Fruit fly (Drosophila melanogaster) whole organism, prepupa: ENCODE results near the gene Hsp67Ba.
A peak's percentile ranks its signal among the peaks of the same experiment; 100 is the strongest.

Source experiments
- Blimp-1 ChIP-seq: fragments of 200-800 bp; sonication (Bioruptor generic); optimal IDR thresholded peaks from 3 replicates; lab custom pipeline; 2017; ENCODE audit warnings: missing biosample characterization, missing genetic modification characterization, mild to moderate bottlenecking, moderate library complexity, missing genetic modification reagents
- CG10631 ChIP-seq: fragments of 200-800 bp; sonication (Bioruptor generic); optimal IDR thresholded peaks from 2 replicates; lab custom pipeline; 2016; ENCODE audit warnings: missing biosample characterization, missing genetic modification characterization
- CG10669 ChIP-seq: fragments of 200-800 bp; sonication (Bioruptor generic); optimal IDR thresholded peaks from 3 replicates; lab custom pipeline; 2018; ENCODE audit warnings: missing biosample characterization, mild to moderate bottlenecking, missing genetic modification characterization, moderate library complexity
- CG11294 ChIP-seq: fragments of 200-800 bp; sonication (Bioruptor generic); IDR thresholded peaks from 2 replicates; pipeline ENCODE4 v1.3.6; 2022; ENCODE audit warnings: missing biosample characterization, missing genetic modification characterization
- CG11902 ChIP-seq: fragments of 200-800 bp; sonication (Bioruptor generic); optimal IDR thresholded peaks from 3 replicates; lab custom pipeline; 2016; ENCODE audit warnings: missing biosample characterization, missing genetic modification characterization
- CG15336 ChIP-seq: fragments of 200-800 bp; sonication (Bioruptor generic); IDR thresholded peaks from 2 replicates; pipeline ENCODE4 v1.3.6; 2022; ENCODE audit warnings: missing biosample characterization, missing genetic modification characterization
- CG1621 ChIP-seq: fragments of 200-800 bp; sonication (Bioruptor generic); optimal IDR thresholded peaks from 3 replicates; lab custom pipeline; 2018; ENCODE audit warnings: missing biosample characterization, mild to moderate bottlenecking, missing genetic modification characterization
- CG16779 ChIP-seq: fragments of 200-800 bp; sonication (Bioruptor generic); optimal IDR thresholded peaks from 3 replicates; lab custom pipeline; 2017; ENCODE audit warnings: missing biosample characterization, mild to moderate bottlenecking, missing genetic modification characterization
- CG3032 ChIP-seq: fragments of 200-800 bp; optimal IDR thresholded peaks from 2 replicates; lab custom pipeline; 2019; ENCODE audit warnings: missing biosample characterization, mild to moderate bottlenecking, missing genetic modification characterization, moderate library complexity
- CG34406 ChIP-seq: fragments of 200-800 bp; sonication (Bioruptor generic); optimal IDR thresholded peaks from 3 replicates; lab custom pipeline; 2016; ENCODE audit warnings: missing biosample characterization, missing genetic modification characterization
- CG3919 ChIP-seq: fragments of 200-800 bp; sonication (Bioruptor generic); optimal IDR thresholded peaks from 3 replicates; lab custom pipeline; 2016; ENCODE audit warnings: missing biosample characterization, missing genetic modification characterization
- CG6163 ChIP-seq: fragments of 200-800 bp; sonication (Bioruptor generic); IDR thresholded peaks from 3 replicates; pipeline ENCODE4 v1.3.6; 2022; ENCODE audit warnings: missing biosample characterization, missing genetic modification characterization
- CG6276 ChIP-seq: fragments of 200-800 bp; sonication (Bioruptor generic); optimal IDR thresholded peaks from 2 replicates; lab custom pipeline; 2017; ENCODE audit warnings: missing biosample characterization, mild to moderate bottlenecking, missing genetic modification characterization
- CG6792 ChIP-seq: fragments of 200-800 bp; sonication (Bioruptor generic); optimal IDR thresholded peaks from 3 replicates; lab custom pipeline; 2016; ENCODE audit warnings: missing biosample characterization, missing genetic modification characterization
- CG6808 ChIP-seq: fragments of 200-800 bp; sonication (Bioruptor generic); optimal IDR thresholded peaks from 3 replicates; lab custom pipeline; 2017; ENCODE audit warnings: missing biosample characterization, missing genetic modification characterization, mild to moderate bottlenecking, moderate library complexity, missing genetic modification reagents
- CG6854 ChIP-seq: fragments of 200-800 bp; sonication (Bioruptor generic); optimal IDR thresholded peaks from 2 replicates; lab custom pipeline; 2017; ENCODE audit warnings: missing biosample characterization, mild to moderate bottlenecking, missing genetic modification characterization
- CG7368 ChIP-seq: fragments of 200-800 bp; sonication (Bioruptor generic); optimal IDR thresholded peaks from 3 replicates; lab custom pipeline; 2016; ENCODE audit warnings: missing biosample characterization, missing genetic modification characterization
- CG8319 ChIP-seq: fragments of 200-800 bp; sonication (Bioruptor generic); optimal IDR thresholded peaks from 3 replicates; lab custom pipeline; 2016; ENCODE audit warnings: missing biosample characterization, missing genetic modification characterization
- CG9139 ChIP-seq: fragments of 200-800 bp; sonication (Bioruptor generic); optimal IDR thresholded peaks from 3 replicates; lab custom pipeline; 2017; ENCODE audit warnings: missing biosample characterization, mild to moderate bottlenecking, missing genetic modification characterization
- Eip75B ChIP-seq: fragments of 200-800 bp; sonication (Bioruptor generic); optimal IDR thresholded peaks from 3 replicates; lab custom pipeline; 2016; ENCODE audit warnings: missing biosample characterization, missing genetic modification characterization
- Eip78C ChIP-seq: fragments of 200-800 bp; sonication (Bioruptor generic); peaks from one replicate; lab custom pipeline; 2016; ENCODE audit warnings: missing biosample characterization, missing genetic modification characterization
- Eip93F ChIP-seq: fragments of 200-800 bp; sonication (Bioruptor generic); optimal IDR thresholded peaks from 2 replicates; lab custom pipeline; 2016; ENCODE audit warnings: missing biosample characterization, mild to moderate bottlenecking, missing genetic modification characterization
- Ets21C ChIP-seq: fragments of 200-800 bp; sonication (Bioruptor generic); optimal IDR thresholded peaks from 3 replicates; lab custom pipeline; 2016; ENCODE audit warnings: missing biosample characterization, missing genetic modification characterization
- Ets96B ChIP-seq: fragments of 200-800 bp; optimal IDR thresholded peaks from 2 replicates; lab custom pipeline; 2019; ENCODE audit warnings: missing biosample characterization, mild to moderate bottlenecking, missing genetic modification characterization, moderate library complexity
- Gug ChIP-seq: fragments of 200-800 bp; sonication (Bioruptor generic); IDR thresholded peaks from 2 replicates; pipeline ENCODE4 v1.3.6; 2022; ENCODE audit warnings: missing biosample characterization, missing genetic modification characterization
- Hr38 ChIP-seq: sonication (Bioruptor generic); optimal IDR thresholded peaks from 2 replicates; lab custom pipeline; 2016; ENCODE audit warnings: missing biosample characterization, missing genetic modification characterization
- Hr39 ChIP-seq: fragments of 200-800 bp; sonication (Bioruptor generic); optimal IDR thresholded peaks from 2 replicates; lab custom pipeline; 2016; ENCODE audit warnings: missing biosample characterization, missing genetic modification characterization
- Hr4 ChIP-seq: fragments of 200-800 bp; sonication (Bioruptor generic); optimal IDR thresholded peaks from 3 replicates; lab custom pipeline; 2016; ENCODE audit warnings: missing biosample characterization, missing genetic modification characterization
- Met ChIP-seq: fragments of 200-800 bp; sonication (Bioruptor generic); optimal IDR thresholded peaks from 3 replicates; lab custom pipeline; 2016; ENCODE audit warnings: missing biosample characterization, missing genetic modification characterization
- OdsH ChIP-seq: fragments of 200-800 bp; sonication (Bioruptor generic); optimal IDR thresholded peaks from 3 replicates; lab custom pipeline; 2016; ENCODE audit warnings: missing biosample characterization, missing genetic modification characterization
- Sox102F ChIP-seq: fragments of 200-800 bp; sonication (Bioruptor generic); optimal IDR thresholded peaks from 2 replicates; lab custom pipeline; 2016; ENCODE audit warnings: missing biosample characterization, mild to moderate bottlenecking, missing genetic modification characterization
- Sox15 ChIP-seq: fragments of 200-800 bp; sonication (Bioruptor generic); optimal IDR thresholded peaks from 3 replicates; lab custom pipeline; 2016; ENCODE audit warnings: missing biosample characterization, missing genetic modification characterization
- achi ChIP-seq: fragments of 200-800 bp; sonication (Bioruptor generic); optimal IDR thresholded peaks from 3 replicates; lab custom pipeline; 2016; ENCODE audit warnings: missing biosample characterization, missing genetic modification characterization
- acj6 ChIP-seq: fragments of 200-800 bp; sonication (Bioruptor generic); optimal IDR thresholded peaks from 3 replicates; lab custom pipeline; 2016; ENCODE audit warnings: missing biosample characterization, missing genetic modification characterization
- cyc ChIP-seq: fragments of 200-800 bp; sonication (Bioruptor generic); optimal IDR thresholded peaks from 3 replicates; lab custom pipeline; 2016; ENCODE audit warnings: missing biosample characterization, missing genetic modification characterization
- dac ChIP-seq: fragments of 200-800 bp; sonication (Bioruptor generic); optimal IDR thresholded peaks from 2 replicates; lab custom pipeline; 2017; ENCODE audit warnings: missing biosample characterization, mild to moderate bottlenecking, missing genetic modification characterization
- dsx ChIP-seq: fragments of 200-800 bp; optimal IDR thresholded peaks from 3 replicates; lab custom pipeline; 2019; ENCODE audit warnings: missing biosample characterization, mild to moderate bottlenecking, missing genetic modification characterization, moderate library complexity; ENCODE audit not compliant: poor library complexity, severe bottlenecking
- eg ChIP-seq: fragments of 200-800 bp; sonication (Bioruptor generic); IDR thresholded peaks from 3 replicates; pipeline ENCODE4 v1.3.6; 2022; ENCODE audit warnings: missing biosample characterization, missing genetic modification characterization
- esn ChIP-seq: fragments of 200-800 bp; sonication (Bioruptor generic); optimal IDR thresholded peaks from 2 replicates; lab custom pipeline; 2016; ENCODE audit warnings: missing biosample characterization, mild to moderate bottlenecking, missing genetic modification characterization, moderate library complexity
- fd59A ChIP-seq: fragments of 200-800 bp; sonication (Bioruptor generic); optimal IDR thresholded peaks from 2 replicates; lab custom pipeline; 2017; ENCODE audit warnings: missing biosample characterization, mild to moderate bottlenecking, missing genetic modification characterization, missing genetic modification reagents
- fd85E ChIP-seq: fragments of 200-800 bp; sonication (Bioruptor generic); optimal IDR thresholded peaks from 3 replicates; lab custom pipeline; 2016; ENCODE audit warnings: missing biosample characterization, missing genetic modification characterization
- net ChIP-seq: fragments of 200-800 bp; sonication (Bioruptor generic); optimal IDR thresholded peaks from 3 replicates; lab custom pipeline; 2016; ENCODE audit warnings: missing biosample characterization, missing genetic modification characterization
- pdm3 ChIP-seq: fragments of 200-800 bp; sonication (Bioruptor generic); optimal IDR thresholded peaks from 3 replicates; lab custom pipeline; 2016; ENCODE audit warnings: missing biosample characterization, missing genetic modification characterization
- salr ChIP-seq, 2 experiments: fragments of 200-800 bp; sonication (Bioruptor generic); optimal IDR thresholded peaks; 3 replicates each; lab custom pipeline; 2016 to 2018; ENCODE audit warnings: missing biosample characterization in 2 of 2, missing genetic modification characterization in 2 of 2, mild to moderate bottlenecking in 1 of 2
- spab ChIP-seq: fragments of 200-800 bp; sonication (Bioruptor generic); optimal IDR thresholded peaks from 2 replicates; lab custom pipeline; 2017; ENCODE audit warnings: missing biosample characterization, mild to moderate bottlenecking, missing genetic modification characterization, missing genetic modification reagents
- topi ChIP-seq: fragments of 200-800 bp; sonication (Bioruptor generic); optimal IDR thresholded peaks from 3 replicates; lab custom pipeline; 2016; ENCODE audit warnings: missing biosample characterization, missing genetic modification characterization
- vri ChIP-seq: fragments of 200-800 bp; sonication (Bioruptor generic); optimal IDR thresholded peaks from 3 replicates; lab custom pipeline; 2016; ENCODE audit warnings: missing biosample characterization, mild to moderate bottlenecking, missing genetic modification characterization

The Hsp67Ba gene

DNA sequence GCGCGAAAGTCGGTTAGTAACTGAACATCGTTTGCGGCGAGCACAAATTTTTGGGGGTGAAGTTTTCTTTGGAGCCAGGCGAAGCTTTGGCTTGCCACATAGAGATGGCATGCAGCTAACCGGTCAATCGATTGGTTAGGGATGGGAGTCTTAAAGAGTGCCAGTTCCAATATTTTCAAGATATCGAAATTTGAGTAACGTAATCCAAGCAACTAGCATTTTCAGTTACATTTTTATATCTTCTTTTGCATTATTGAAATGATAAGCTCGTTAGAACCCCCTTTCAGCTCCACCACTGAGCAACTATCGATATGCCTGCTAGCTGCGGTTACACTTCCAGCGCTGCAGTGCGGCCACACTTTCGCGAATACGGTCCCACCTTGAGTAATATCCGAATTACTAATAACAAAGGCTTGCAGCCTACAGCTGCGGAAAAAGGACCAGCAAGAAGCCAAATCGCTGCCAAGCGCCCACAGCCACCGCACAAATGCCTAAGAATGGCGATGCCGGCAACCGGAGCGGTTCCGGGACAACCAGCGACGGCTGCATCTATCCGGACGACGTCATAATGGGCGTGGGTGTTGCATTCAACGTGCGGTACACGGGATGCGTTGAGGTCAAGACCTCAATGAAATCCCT lies 47.4 kb upstream of the Hsp67Ba start, which contains the start of the genes Atat and Shc (continued):
- TF ChIP-seq CG11294 (GFP tag; lab: Robert Waterston, UW) (peak; percentile 99), Blimp-1 (GFP tag; lab: Kevin White, UChicago) (peak; percentile 95), fd85E (peak; percentile 95), acj6 (GFP tag; lab: Kevin White, UChicago) (peak; percentile 99), Sox15 (peak; percentile 100), dsx (peak; percentile 93), CG6276 (GFP tag; lab: Kevin White, UChicago) (peak; percentile 90), vri (GFP tag; lab: Kevin White, UChicago) (peak; percentile 97), CG15336 (GFP tag; lab: Robert Waterston, UW) (peak; percentile 95), Hr39 (peak; percentile 100), dac (GFP tag; lab: Kevin White, UChicago) (peak; percentile 98), CG10631 (peak; percentile 99), CG6808 (peak; percentile 93), Hr38 (GFP tag; lab: Kevin White, UChicago) (peak; percentile 96), achi (GFP tag; lab: Kevin White, UChicago) (peak; percentile 97), CG6792 (GFP tag; lab: Kevin White, UChicago) (peak; percentile 98), Eip93F (GFP tag; lab: Kevin White, UChicago) (peak; percentile 95), eg (peak; percentile 99), Eip75B (GFP tag; lab: Kevin White, UChicago) (peak; percentile 98), Hr4 (peak; percentile 99), CG7368 (GFP tag; lab: Kevin White, UChicago) (peak; percentile 98), CG6854 (GFP tag; lab: Kevin White, UChicago) (peak; percentile 94), CG10669 (peak; percentile 96), CG16779 (peak; percentile 94), OdsH (GFP tag; lab: Kevin White, UChicago) (peak; percentile 99), CG34406 (peak; percentile 98), pdm3 (peak; percentile 99), CG6163 (GFP tag; lab: Robert Waterston, UW) (peak; percentile 99), CG8319 (GFP tag; lab: Kevin White, UChicago) (peak; percentile 99), CG1621 (tag; lab: Kevin White, UChicago) (peak; percentile 97), Sox102F (GFP tag; lab: Kevin White, UChicago) (peak; percentile 97), CG9139 (GFP tag; lab: Kevin White, UChicago) (peak; percentile 84), spab (GFP tag; lab: Kevin White, UChicago) (peak; percentile 95), salr (GFP tag; optimal IDR thresholded peaks at IDR 0.05; lab: Kevin White, UChicago) (peak; percentile 96 to 99), Ets21C (GFP tag; lab: Kevin White, UChicago) (peak; percentile 99), Gug (GFP tag; lab: Robert Waterston, UW) (peak; percentile 99)

DNA sequence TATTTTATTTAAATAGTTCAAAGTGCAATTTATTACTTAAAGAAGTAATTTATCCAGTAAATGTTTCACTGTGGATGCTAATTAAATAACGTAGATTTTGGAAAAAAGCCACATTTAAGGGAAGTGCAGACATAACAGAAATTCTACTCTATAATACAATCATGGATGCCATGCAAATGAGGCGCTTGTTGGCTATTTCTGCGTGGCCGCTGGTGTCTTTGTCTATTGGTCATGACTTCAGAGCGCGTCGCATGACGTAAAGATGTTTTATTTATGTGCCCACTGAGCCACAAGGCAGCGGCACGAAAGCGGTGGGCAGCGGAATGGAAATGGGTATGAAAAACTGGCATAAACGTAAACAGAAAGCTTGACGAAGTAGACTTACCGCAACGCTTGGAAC lies 46.5 kb upstream of the Hsp67Ba start:
- TF ChIP-seq CG15336 (GFP tag; lab: Robert Waterston, UW) (peak; percentile 55), CG7368 (GFP tag; lab: Kevin White, UChicago) (no peak), CG3032 (no peak), Ets96B (tag; lab: Kevin White, UChicago) (no peak), net (GFP tag; lab: Kevin White, UChicago) (peak; percentile 31), CG6854 (GFP tag; lab: Kevin White, UChicago) (no peak), Eip93F (GFP tag; lab: Kevin White, UChicago) (no peak), CG6163 (GFP tag; lab: Robert Waterston, UW) (peak; percentile 40; the same call in 1 of the 3 replicates), Hr39 (no peak), CG10631 (no peak), CG6808 (no peak), CG6276 (GFP tag; lab: Kevin White, UChicago) (peak; percentile 10), CG6792 (GFP tag; lab: Kevin White, UChicago) (no peak), Blimp-1 (GFP tag; lab: Kevin White, UChicago) (no peak), CG8319 (GFP tag; lab: Kevin White, UChicago) (no peak), esn (no peak), salr (GFP tag; optimal IDR thresholded peaks at IDR 0.05; lab: Kevin White, UChicago) (no peak), CG10669 (no peak), OdsH (GFP tag; lab: Kevin White, UChicago) (no peak), CG11294 (GFP tag; lab: Robert Waterston, UW) (no peak), Met (GFP tag; lab: Kevin White, UChicago) (no peak), cyc (no peak), Hr38 (GFP tag; lab: Kevin White, UChicago) (no peak), dac (GFP tag; lab: Kevin White, UChicago) (no peak), fd59A (GFP tag; lab: Kevin White, UChicago) (no peak), CG3919 (GFP tag; lab: Kevin White, UChicago) (peak; percentile 3), Eip78C (GFP tag; lab: Kevin White, UChicago) (peak; percentile 36), Sox102F (GFP tag; lab: Kevin White, UChicago) (no peak), topi (GFP tag; lab: Kevin White, UChicago) (no peak), Eip75B (GFP tag; lab: Kevin White, UChicago) (no peak), CG11902 (GFP tag; lab: Kevin White, UChicago) (no peak)
